Worm (Caenorhabditis elegans) whole organism, dauer: ENCODE measurements around the gene F46G11.2.

Experiments used
- unc-62 ChIP-seq: sonication (generic microtip); optimal IDR thresholded peaks from 2 replicates; lab custom pipeline; 2017; ENCODE audit warnings: missing biosample characterization, missing genetic modification reagents, missing genetic modification characterization

The F46G11.2 gene

DNA sequence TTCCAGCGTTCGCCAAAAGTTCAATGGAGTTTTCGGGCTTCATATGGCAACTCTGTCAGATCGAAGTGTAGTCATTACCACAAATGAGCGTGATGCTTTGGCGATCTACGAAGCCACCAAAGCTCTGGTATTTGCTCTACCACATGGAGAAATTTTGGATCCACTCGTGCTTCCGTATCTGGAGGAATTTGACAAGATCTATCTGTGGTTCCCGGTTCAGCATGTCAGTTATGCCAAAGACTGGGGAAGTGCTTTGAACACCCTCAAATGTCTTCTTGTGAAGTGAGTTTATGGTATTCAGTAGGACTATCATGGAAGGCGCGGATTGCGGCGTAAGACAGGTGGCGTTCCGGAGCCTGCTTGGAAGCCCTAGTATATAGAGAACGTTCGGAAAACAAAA is 6.5 kb downstream of the F46G11.2 start:
- no peak for TF ChIP-seq unc-62

DNA sequence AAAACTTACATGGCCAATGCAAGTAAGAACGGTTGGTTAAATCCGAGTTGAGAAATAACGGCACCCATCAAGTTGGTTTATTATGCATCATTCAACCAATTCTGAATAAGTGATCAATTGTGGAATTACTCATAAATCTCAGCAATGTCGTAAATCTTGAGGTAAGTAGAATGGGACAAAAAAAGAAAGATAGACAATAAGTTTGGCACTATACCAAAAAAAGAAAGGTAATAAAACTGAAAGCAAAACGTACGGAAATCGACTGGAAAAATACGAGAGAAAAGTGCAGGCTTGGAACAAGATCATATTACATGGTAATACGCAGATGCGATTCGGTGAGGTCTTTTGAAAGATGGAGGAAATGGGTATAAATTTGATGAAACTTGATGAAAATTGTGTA is 10.7 kb downstream of the F46G11.2 start, which contains the start of gene F46G11.4:
Gene F46G11.4 (minus strand): TSS at position 101 of the 400 bp plus-strand sequence.
- TF ChIP-seq unc-62: no peak

DNA sequence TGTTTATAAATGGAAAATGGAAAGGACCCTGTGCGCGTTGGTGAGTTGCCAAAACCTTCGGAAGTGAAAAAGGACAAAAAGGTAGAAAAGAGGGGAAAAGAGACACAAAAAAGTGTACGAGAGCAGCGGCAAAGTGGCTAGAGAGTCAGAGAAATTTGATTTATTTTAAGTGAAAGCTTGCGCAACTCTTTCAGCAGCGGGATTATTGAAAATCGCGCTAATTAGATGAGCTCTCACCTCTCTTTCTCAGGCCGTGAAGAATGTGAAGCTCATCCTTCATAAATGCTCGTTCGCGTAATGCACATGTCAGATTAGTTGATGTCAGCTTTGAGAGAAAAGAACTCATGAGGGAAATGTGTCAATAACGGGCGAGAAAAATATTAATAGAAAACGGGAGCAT is 11.3 kb downstream of the F46G11.2 start:
- no peak for TF ChIP-seq unc-62

DNA sequence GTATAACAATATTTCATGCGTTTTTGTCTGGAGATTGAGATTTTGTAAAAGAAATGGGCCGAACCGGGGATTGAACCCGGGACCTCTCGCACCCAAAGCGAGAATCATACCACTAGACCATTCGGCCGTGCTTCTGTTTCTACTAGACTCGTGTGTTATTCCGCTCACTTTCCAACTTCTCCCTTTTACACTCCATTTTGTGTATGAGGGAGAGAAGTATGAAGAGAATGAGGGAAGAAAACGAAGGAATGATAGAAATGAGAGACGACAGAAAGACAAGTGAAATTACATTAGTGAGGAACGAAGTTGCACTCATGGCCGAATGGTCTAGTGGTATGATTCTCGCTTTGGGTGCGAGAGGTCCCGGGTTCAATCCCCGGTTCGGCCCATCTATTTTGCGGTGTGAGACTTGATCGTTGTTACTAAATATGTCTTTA is 13.2 kb downstream of the F46G11.2 start:
- no peak for TF ChIP-seq unc-62

DNA sequence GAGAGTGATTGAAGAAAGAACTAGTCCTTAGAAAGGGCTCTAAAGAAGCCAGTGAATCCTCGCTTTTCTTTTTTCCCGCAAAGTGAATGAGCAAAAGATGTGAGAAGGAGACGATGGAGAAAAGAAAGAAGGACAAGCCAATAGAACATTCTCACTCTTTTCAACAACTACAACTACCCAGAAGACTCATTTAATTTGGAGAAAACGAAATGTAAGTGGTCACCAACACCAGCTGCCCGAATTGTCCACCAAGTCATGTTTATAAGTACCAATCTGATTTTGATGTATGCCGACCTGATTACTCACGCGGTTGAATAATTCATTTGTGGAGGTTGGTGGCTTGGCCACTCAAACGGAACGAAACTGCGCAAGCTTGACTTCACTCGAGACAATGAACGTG is 14.6 kb downstream of the F46G11.2 start:
- TF ChIP-seq unc-62: no peak

DNA sequence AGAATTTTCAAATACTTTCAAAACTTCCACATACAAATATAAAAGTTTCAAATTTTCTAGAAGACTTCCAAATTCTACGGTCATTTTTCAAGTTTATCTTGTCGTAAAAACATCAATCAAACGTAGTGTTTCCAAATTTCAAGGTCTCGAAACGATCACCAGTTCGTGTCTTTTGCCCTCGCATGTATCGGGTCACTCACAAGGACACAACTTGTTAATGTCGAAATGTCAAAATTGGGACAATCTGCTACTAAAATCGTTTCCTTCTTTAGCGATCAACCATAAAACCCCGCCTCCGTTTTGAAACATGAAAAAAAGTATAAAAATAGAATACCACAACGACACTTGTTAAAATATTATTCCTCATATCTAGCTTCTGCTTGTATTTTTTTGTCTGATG is 15.5 kb downstream of the F46G11.2 start:
- TF ChIP-seq unc-62: no peak

DNA sequence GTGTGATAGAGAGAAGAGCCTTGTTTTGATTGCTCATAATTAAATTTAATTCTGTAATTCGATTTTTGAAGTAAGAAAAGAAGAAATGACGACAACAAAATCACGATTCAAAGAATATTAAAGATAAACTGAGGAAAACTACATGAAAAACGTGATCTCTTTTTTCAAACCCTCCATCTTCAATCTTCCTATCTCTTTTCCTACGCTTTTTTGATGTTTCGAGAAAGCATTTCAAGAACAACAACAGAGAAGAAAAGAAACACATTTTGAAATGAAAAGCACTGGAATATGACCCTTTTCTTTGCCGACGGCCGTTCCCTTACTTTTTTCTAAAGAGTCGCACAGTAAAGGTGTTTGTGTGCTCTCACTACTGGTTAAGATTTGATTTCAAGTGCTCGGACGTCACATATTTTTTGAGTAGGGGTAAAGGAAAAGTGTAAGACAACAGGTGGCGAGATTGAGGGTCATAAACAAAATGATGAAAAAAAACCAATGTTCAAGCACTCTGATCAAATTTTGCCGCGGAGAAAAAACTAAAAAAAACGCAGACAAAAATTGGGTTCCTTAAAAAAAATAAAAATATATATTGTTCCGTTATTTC is 18.0 kb downstream of the F46G11.2 start, which contains the start of gene F13D11.3:
Gene F13D11.3 (minus strand): TSS at position 51 of the 601 bp plus-strand sequence.
- TF ChIP-seq unc-62: no peak

DNA sequence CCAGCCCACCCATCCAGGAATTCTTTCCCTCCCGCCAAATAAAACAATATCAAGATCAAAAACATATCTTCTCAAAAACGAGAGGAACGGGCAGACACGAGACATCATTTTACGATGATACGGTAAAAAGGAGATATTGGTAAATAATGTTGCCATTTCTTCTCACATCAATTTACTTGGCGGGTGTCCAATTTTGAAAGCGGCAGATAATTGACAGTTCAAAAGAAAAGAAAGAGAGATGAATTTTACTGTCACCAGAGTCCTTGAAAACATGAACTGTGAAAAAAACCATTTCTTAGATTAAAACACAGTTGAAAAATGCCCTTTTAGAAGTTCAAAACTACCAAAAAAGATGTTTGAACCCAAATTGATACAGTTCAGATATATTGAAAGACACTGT is 22.7 kb downstream of the F46G11.2 start:
- no peak for TF ChIP-seq unc-62

DNA sequence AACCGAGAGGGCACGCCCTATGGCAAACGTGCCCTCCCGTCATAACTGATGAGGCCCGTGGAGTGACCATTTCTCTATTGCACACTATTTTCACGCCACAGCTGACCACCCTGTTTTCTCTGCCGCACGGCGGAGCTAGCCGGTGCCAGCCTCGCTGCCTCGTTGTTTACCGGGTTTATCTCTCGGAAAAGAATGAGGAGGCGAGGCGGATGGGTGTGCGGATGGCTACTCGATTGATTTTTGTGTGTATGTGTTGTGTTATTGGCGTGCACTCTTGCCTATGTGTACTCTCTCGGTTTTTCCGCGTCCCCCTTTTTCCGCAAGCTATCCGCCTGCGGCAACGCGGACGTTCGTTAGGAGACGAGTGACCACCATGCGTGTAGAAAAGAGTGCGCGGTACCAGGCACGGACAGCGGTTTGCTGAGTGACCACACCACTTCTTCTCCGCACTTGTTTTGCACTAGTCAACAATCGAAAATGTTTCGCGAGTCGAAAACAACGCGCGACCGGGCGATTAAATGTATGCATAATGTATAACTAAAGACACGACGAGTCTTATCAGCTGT is 24.1 kb downstream of the F46G11.2 start:
- TF ChIP-seq unc-62: no peak

DNA sequence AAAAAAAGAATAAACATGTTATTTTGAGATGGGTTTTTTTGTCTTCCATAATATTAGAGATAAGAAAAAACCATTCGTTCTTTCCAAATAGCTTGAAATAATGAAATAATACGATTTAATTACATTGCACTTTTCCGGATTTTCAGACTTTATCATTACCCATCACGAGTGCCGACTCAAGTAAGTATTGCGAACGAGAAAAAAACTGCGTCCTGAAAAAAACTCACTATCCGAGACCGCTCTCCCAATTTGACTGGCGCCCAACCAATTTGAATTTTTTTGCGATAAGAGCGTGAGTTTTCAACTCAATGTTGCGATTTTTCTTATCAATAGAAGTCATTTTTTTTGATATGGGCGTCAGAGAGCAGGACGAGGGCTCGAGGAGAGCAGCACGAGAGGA is 25.1 kb downstream of the F46G11.2 start:
- no peak for TF ChIP-seq unc-62

DNA sequence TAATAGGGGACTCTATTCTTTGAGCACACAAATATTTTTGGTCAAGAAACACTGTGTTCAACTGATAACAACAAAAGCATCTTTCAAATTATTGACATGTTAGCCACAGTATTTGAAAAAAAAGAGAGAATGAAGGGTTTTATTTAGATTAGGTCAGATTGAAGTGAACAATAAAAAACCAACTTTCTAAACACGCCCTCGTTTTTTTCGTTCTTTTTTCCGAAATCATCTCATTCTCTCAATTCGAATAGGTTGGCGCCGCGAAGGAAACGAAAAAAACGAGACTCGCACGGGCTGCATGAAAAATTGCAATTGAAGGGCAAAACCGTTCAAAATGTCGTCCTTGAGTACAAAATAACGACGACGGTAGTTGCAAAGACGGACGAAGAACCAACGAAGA is 26.4 kb downstream of the F46G11.2 start:
- no peak for TF ChIP-seq unc-62

DNA sequence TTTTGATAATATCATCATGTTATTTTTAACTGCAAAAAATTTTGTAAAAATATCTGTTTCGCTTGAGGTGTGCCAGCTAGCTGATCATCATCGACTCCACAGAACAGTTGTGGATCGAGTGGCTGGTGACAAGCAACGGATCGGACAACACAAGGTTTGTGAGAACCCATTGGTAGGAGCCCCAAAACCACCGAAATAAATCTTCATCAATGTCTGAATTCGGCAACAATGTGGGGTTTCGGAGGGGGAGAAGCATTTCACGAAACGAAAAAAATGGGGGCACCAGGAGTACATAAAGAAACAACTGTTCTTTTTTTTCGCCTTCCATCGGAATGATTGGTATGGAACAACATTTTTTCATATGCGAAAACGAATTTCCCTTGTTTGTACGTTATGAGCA is 27.4 kb downstream of the F46G11.2 start:
- no peak for TF ChIP-seq unc-62

DNA sequence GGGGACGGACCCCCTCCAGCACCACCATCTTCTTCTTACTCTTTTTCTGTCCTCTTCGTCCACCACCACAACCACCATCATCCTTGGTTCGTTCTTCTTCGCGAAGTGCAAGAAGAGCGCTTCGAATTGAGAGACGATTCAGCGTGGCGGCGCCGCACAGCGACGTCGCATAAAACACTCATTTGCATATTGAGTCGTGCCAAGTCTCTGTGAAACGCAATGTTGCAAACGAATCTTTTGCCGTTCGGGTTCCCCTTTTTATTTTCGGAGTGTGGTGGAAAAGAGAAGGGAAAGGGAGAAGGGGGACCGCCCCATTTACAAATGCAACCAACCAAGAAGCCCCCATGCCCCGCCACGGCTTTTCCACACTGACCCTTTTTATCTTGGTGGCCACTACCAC is 28.4 kb downstream of the F46G11.2 start:
- TF ChIP-seq unc-62: no peak

DNA sequence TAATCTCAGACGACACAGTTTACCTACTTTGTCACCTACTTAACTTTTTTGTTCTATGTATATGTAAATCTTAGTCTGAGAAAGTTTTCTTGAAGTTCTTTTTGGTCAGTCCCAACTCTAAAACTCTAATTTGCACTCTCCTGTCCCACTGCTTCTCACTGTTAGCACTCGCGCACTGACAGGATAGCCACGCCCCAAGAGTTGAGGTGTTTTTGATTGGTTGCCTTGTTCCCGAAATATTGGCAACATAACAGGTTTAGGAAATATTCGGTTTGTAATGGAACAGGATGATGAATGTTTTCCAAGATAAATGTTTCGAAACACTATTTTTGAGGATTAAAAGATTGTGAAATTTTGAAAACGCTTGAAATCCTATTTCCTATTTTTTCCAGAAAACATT is 29.1 kb downstream of the F46G11.2 start:
- TF ChIP-seq unc-62: no peak

DNA sequence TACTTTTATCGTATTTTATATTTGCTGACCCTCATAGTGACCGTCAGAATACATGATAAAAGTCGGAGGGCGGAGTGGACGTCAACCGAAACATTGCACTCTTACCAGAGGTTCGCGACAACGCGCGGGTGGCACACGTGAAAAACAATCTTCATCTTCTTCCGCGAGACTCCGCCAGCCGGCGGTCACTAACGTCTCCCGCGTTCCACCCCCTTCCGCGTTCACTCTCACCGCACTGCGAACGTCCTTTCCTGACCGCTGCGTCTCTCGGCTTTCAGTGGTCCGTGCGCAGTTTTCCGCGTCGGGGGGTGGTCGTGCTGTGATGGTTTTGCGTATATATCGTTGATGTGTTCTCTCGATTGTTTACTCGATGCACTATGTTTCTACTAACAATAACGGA is 30.2 kb downstream of the F46G11.2 start:
- TF ChIP-seq unc-62: no peak

DNA sequence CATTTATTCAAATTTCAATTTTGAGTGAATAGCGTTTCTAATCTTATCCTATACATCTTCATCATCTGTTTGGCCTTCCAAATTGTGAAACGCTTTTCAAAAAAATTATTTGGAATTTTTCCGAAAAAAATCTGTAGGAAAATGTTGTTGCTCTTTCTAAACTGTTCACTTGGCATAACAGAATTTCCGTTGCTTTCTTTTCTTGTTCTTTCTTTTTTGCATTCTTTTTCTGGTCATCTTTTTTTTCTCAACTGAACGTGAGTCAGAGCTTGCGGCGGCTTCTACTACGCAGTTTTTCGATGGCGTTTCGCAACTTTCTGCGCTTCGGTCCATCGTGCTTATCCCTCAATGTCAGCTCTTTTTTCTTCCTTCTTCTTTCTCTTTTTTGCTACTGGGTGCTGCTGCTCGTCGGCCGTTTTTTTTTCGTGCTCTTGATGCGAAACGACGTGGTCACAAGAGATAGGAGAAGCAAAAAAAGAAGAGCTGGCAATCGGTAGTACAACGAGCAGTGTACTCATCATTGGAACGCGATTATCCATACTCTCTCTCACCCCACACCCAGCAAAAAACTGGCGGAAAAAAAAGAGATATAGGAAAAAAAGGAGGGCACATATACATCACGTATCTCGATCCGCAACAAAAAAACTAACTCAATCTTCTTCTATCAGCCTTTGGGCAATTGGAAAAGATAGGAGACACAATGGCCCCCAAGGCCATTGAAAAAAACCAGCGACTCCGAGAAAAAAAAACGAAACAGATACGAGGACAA is 31.9 kb downstream of the F46G11.2 start:
- no peak for TF ChIP-seq unc-62

DNA sequence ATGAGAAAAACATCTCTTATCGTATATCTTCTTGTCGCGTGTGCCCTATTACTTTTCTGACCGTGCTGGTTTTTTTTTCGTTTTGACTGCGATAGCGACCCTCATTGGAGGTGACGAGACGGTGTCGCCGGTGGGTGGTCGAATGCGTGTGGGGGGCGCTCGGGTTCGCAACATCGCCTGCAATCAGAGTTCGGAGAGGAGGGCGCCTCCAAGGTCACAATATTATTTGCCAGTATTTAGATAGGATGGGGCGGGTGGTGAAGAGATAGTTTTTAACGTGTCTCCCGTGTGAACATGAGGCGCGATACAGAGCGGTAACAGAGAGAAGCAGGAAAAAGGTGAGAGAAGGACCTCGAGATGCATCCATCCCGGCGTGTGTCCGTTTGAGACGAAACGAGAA is 32.9 kb downstream of the F46G11.2 start:
- no peak for TF ChIP-seq unc-62

DNA sequence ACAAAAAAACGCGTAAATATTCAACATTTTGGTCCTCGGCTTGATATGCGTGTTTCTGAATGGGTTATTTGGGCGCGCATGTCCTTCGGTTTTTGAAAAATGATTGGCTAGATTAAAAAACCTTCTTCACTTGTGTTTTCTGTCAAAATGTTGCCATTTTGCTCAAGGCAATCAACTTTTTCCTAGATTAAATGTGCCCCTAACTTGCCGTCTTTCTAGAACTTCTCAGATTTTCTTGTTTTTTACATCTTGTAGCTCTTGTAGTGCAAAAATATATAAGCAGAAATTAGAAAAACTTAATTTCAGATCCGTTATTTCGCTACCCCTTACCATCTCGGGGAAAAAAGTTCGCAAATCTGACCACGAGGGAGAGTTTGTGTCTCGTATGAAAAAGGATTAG is 33.9 kb downstream of the F46G11.2 start, which contains the start of gene hbl-1:
Gene hbl-1 (plus strand): TSS at position 301 of the 400 bp plus-strand sequence.
- no peak for TF ChIP-seq unc-62
